Worm (Caenorhabditis elegans) whole organism, young adult: ENCODE measurements around the gene cka-2.

ENCODE experiments used
- F49E8.2 ChIP-seq: sonication (generic microtip); optimal IDR thresholded peaks from 3 replicates; lab custom pipeline; 2017; ENCODE audit warnings: missing genetic modification characterization, mild to moderate bottlenecking, missing compliant biosample characterization, antibody characterized with exemption, moderate library complexity; ENCODE audit not compliant: insufficient read depth
- Y53G8AR.9 ChIP-seq: fragments of 200-800 bp; sonication (Bioruptor generic); conservative IDR thresholded peaks from 2 replicates; pipeline ENCODE4 v1.3.6; 2022; ENCODE audit warnings: missing genetic modification reagents, missing genetic modification characterization, missing compliant biosample characterization
- ceh-100 ChIP-seq: fragments of 200-800 bp; sonication (Bioruptor generic); IDR thresholded peaks from 2 replicates; pipeline ENCODE4 v1.3.6; 2022; ENCODE audit warnings: missing genetic modification reagents, missing genetic modification characterization, missing compliant biosample characterization
- ceh-91 ChIP-seq: fragments of 200-800 bp; sonication (Bioruptor generic); IDR thresholded peaks from 2 replicates; pipeline ENCODE4 v1.3.6; 2022; ENCODE audit warnings: missing genetic modification reagents, missing genetic modification characterization, missing compliant biosample characterization
- efl-1 ChIP-seq: fragments of 150-350 bp; optimal IDR thresholded peaks from 2 replicates; lab custom pipeline; 2014; ENCODE audit warnings: missing biosample characterization, missing genetic modification reagents, missing genetic modification characterization
- lsy-27 ChIP-seq: sonication (generic microtip); optimal IDR thresholded peaks from 2 replicates; lab custom pipeline; 2017; ENCODE audit warnings: missing genetic modification characterization, mild to moderate bottlenecking, missing compliant biosample characterization, antibody characterized with exemption, missing genotype, borderline replicate concordance; ENCODE audit not compliant: insufficient read depth
- nfyb-1 ChIP-seq: fragments of 200-800 bp; sonication (Bioruptor generic); IDR thresholded peaks from 2 replicates; pipeline ENCODE4 v1.3.6; 2022; ENCODE audit warnings: missing genetic modification reagents, missing genetic modification characterization, missing compliant biosample characterization
- pbrm-1 ChIP-seq: fragments of 200-800 bp; sonication (Bioruptor generic); IDR thresholded peaks from 2 replicates; pipeline ENCODE4 v1.3.6; 2022; ENCODE audit warnings: missing genetic modification reagents, missing genetic modification characterization, missing compliant biosample characterization
- pha-4 ChIP-seq: fragments of 150-350 bp; sonication (generic microtip); optimal IDR thresholded peaks from 2 replicates; lab custom pipeline; 2014; ENCODE audit warnings: missing biosample characterization, missing genetic modification reagents, missing genetic modification characterization
- snpc-4 ChIP-seq, 5 experiments: fragments of 150-350 bp in 1 of 5; sonication (generic microtip) in 4 of 5; optimal IDR thresholded peaks; 2 replicates each; lab custom pipeline; 2014 to 2018; ENCODE audit warnings: missing genetic modification characterization in 5 of 5, missing biosample characterization in 3 of 5, antibody characterized with exemption in 2 of 5, mild to moderate bottlenecking in 2 of 5, missing compliant biosample characterization in 2 of 5, missing genotype in 2 of 5, moderate library complexity in 2 of 5, missing genetic modification reagents in 1 of 5
- tbx-9 ChIP-seq: sonication (generic microtip); optimal IDR thresholded peaks from 2 replicates; lab custom pipeline; 2016; ENCODE audit warnings: borderline replicate concordance, missing genetic modification characterization, inconsistent platforms, missing compliant biosample characterization
- ztf-28 ChIP-seq: fragments of 200-800 bp; sonication (Bioruptor generic); IDR thresholded peaks from 2 replicates; pipeline ENCODE4 v1.3.6; 2022; ENCODE audit warnings: missing genetic modification reagents, missing genetic modification characterization, missing compliant biosample characterization

DNA sequence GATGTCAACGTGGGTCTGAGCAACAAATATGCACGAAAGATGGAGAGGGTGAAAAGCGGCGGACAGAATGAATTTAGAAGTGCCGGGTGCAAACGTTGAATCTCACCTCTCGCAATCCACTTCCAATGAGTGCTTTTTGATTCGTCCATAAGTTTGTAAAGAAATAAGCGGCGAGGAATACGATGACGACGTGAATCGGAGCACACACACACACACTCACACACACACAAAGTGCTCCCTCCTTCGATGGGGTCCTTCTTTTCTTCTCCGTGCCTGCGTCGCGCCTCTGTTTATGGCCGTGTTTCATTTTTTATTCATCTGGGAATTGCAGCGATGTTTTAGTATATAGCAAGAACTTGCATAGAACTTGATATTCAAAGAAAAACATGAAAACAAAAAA, 11.5 kb downstream of the cka-2 start, which contains the start of gene paf-2:
- TF ChIP-seq F49E8.2 (tag; lab: Kevin White, UChicago) (no peak), snpc-4 (GFP tag; optimal IDR thresholded peaks at IDR 0.05; lab: Kevin White, UChicago) (no peak), snpc-4 (tag; optimal IDR thresholded peaks at IDR 0.05; lab: Kevin White, UChicago) (no peak), tbx-9 (tag; lab: Kevin White, UChicago) (no peak), nfyb-1 (GFP tag; lab: Robert Waterston, UW) (no peak), ceh-100 (GFP tag; lab: Robert Waterston, UW) (no peak), efl-1 (GFP tag; lab: Kevin White, UChicago) (no peak), Y53G8AR.9 (GFP tag; lab: Robert Waterston, UW) (no peak), ceh-91 (GFP tag; lab: Robert Waterston, UW) (no peak), pbrm-1 (GFP tag; lab: Robert Waterston, UW) (no peak), pha-4 (tag; lab: Kevin White, UChicago) (no peak), ztf-28 (no peak), lsy-27 (tag; lab: Kevin White, UChicago) (no peak)
